Worm (Caenorhabditis elegans) whole organism, L4/young adult: ENCODE data around the gene uroc-1.

Experiments used
- W03F9.2 ChIP-seq: fragments of 150-350 bp; optimal IDR thresholded peaks from 2 replicates; lab custom pipeline; 2014; ENCODE audit warnings: missing biosample characterization, missing genetic modification characterization
- dao-5 ChIP-seq: sonication (generic microtip); optimal IDR thresholded peaks from 2 replicates; lab custom pipeline; 2016; ENCODE audit warnings: missing genotype, missing genetic modification characterization, moderate library complexity, missing compliant biosample characterization
- him-1 ChIP-seq: sonication (generic microtip); optimal IDR thresholded peaks from 2 replicates; lab custom pipeline; 2016; ENCODE audit warnings: missing genotype, missing genetic modification reagents, missing genetic modification characterization, missing compliant biosample characterization

The uroc-1 gene

ce11 chrIV:16502387-16502786, 40.2 kb downstream of the uroc-1 start:
- TF ChIP-seq him-1 (tag; lab: Kevin White, UChicago) (no peak), W03F9.2 (no peak), dao-5 (tag; lab: Kevin White, UChicago) (no peak)

DNA sequence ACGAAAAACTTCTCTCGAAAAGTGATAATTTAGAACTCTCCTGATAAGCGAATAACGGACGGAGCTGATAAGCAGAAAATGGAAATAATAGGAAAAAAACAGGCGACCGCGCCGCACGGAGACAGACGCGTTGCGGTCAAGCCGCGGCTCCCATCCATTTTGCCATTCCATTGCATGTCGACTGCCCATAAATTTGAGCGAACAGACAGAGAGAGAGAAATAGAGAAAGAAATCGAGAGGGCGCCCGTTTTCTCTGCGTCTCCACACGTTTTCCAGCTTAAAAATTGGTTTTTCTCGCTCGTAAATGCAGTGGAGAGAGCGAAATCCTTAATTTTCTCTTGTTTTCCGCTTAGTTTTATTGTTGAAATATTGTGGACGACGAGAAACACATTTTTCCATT, 40.7 kb downstream of the uroc-1 start:
- TF ChIP-seq W03F9.2 (no peak), him-1 (tag; lab: Kevin White, UChicago) (peak; percentile 61), dao-5 (tag; lab: Kevin White, UChicago) (no peak)

ce11 chrIV:16498031-16498442, 44.5 kb downstream of the uroc-1 start:
- TF ChIP-seq him-1 (tag; lab: Kevin White, UChicago) (peak; percentile 24), W03F9.2 (no peak)

ce11 chrIV:16496491-16496890, 46.1 kb downstream of the uroc-1 start:
- TF ChIP-seq dao-5 (tag; lab: Kevin White, UChicago) (no peak), W03F9.2 (no peak), him-1 (tag; lab: Kevin White, UChicago) (no peak)

DNA sequence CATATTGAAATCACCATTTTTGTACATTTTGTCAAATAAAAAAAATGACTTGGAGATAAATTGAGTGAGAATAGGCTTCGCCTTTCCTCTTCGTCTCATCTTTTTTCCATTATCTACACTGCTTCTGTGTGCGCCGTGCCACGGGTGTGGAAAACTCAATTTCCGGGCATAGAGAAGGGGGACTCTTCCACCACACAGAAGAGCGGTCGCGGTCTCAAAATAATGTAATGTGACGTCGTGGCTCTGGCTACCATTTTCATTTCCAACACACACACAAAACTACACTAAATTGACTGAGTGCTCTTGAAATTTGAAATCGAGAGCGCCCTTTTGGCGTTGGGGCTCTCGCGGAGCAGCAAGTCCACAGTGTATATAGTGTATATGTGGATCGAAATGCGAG, 48.5 kb downstream of the uroc-1 start:
- TF ChIP-seq him-1 (tag; lab: Kevin White, UChicago): no peak
- TF ChIP-seq W03F9.2: no peak
- no peak for TF ChIP-seq dao-5 (tag; lab: Kevin White, UChicago)

DNA sequence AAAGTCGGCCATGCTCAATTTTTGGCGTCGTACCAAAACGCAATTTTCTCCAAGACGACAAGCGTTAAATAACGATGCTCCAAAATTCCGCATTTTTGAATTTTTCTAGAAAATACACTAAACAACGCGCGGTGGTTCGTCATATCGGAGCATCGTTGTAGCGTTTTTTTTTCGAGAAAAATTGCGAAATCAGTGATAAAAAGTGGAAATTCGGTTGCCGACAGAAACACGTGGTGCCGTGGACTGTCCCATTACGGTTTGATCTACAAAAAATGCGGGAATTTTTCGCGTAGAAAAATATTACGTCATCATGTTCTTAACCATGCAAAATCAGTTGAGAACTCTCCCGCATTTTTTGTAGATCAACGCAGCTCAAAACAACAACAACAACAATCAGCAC, 49.6 kb downstream of the uroc-1 start:
- no peak for TF ChIP-seq W03F9.2
- no peak for TF ChIP-seq him-1 (tag; lab: Kevin White, UChicago)
- TF ChIP-seq dao-5 (tag; lab: Kevin White, UChicago): no peak

DNA sequence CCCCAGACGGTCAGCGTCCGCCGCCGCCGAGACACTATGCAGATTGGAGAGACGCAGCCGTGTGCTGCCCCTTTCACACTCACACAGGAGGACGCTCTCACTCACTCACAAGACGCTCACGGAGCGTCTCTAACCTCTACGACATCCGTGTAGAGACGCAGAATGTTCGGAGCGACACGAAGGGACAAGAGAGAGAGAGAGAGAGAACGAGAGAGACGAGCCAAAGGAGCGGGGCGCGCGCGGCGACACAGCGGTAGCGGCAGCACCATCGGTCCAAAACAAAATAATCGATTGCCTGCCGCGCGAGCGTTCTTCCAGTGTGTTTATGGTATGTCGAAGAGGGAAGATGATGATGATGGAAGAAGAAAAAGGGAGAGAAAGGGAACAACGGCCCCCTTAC, 50.2 kb downstream of the uroc-1 start:
- TF ChIP-seq dao-5 (tag; lab: Kevin White, UChicago): peak; percentile 12
- TF ChIP-seq him-1 (tag; lab: Kevin White, UChicago): peak; percentile 49
- TF ChIP-seq W03F9.2: peak; percentile 43

- TF ChIP-seq him-1 (tag; lab: Kevin White, UChicago) (peak; percentile 89), W03F9.2 (no peak)
Measured at ce11 chrIV:16491411-16492036, 51.0 kb downstream of the uroc-1 start.

DNA sequence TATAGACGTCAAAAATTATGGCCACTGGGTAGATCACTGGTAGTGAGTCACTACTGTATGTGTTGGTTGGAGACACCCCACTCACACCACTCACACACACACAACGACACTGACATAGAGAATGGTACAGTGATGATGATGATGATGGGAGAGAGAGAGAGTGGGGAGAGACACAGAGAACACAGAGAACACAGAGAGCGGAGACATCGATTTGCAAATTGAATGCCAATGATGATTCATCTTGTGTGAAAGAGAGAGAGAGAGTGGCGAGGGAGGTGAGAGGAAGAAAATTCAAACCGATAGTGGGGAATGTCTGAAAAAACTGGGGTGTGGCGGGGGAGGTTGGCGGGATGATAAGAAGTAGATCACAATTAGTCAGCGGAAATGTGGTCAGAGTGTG, 52.6 kb downstream of the uroc-1 start:
- TF ChIP-seq him-1 (tag; lab: Kevin White, UChicago) (no peak), W03F9.2 (peak; percentile 31)

DNA sequence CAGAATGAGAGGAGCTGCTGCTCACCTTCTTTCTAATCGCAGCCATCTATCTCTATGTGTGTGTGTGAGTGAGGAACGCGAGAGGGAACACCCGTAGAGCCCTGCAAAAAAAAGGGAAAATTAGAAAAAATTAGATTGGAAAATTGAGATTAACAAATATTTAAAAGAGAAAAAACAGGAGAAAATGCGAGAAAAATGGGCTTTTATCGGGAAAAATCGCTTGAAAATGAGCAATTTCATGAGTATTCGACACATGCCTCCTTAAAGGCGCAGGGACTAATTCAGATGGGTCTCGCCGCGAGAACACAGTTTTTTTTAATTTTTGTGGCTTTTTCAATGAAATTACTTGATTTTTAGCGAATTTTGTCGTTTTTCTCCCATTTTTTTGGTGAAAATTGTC, 53.6 kb downstream of the uroc-1 start, which contains the start of gene rho-1:
TSS of gene rho-1 (minus strand) at position 101 of the 400 bp plus-strand sequence.
- TF ChIP-seq W03F9.2 (no peak), dao-5 (tag; lab: Kevin White, UChicago) (no peak), him-1 (tag; lab: Kevin White, UChicago) (no peak)
